Worm (Caenorhabditis elegans): ENCODE measurements around the gene tpst-2.

Gene tpst-2

DNA sequence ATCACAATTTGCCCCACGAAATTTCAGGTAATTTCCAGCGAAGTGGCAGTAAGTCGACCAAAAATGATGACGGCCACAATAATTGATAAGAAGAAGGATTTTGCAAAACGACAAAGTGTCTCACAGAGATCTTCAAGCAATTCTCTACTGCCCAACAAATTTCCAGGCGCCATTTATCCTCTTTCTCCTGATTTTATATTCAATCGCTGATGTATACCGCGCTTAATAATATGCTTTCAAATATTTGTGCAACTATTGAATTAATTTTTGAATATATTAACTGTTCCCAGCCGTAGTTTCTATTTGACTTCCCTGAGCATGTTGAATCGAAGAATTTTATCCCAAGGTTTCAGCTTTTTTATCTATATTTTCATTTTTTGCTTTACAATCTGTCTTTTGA is at the start of gene tpst-2:
Gene tpst-2 (plus strand): TSS at position 301 of the 400 bp plus-strand sequence.
- no peak for TF ChIP-seq zip-8 (tag; optimal IDR thresholded peaks at IDR 0.05)
- TF ChIP-seq elt-3 (tag; optimal IDR thresholded peaks at IDR 0.05), result no peak

DNA sequence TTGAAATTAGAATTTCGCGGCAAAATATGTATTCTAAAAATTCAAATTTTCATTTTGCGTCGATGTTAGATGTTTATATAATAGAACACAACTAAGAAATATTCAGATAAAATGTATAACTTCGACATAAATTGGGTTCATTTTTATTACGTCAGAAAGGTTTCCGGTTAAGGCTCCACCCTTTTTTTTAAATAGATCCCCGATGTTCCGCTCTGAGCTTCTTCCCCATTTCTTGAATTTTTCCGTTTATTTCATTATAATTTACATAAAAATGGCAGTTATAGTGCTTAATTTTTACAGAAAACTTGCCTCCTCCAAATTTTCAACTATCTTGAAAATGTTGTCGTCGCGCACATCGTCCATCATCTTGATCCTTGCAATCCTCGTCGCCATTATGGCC is 46.2 kb upstream of the tpst-2 start, which contains the start of gene flp-24:
Gene flp-24 (plus strand): TSS at position 301 of the 400 bp plus-strand sequence.
- TF ChIP-seq ztf-11 (tag; optimal IDR thresholded peaks at IDR 0.05) (no peak), sptf-1 (tag; optimal IDR thresholded peaks at IDR 0.05) (no peak), elt-1 (tag; optimal IDR thresholded peaks at IDR 0.05; ENCODE audit: borderline replicate concordance, insufficient read depth) (no peak), elt-3 (tag; optimal IDR thresholded peaks at IDR 0.05) (no peak), hlh-1 (tag; optimal IDR thresholded peaks at IDR 0.05) (no peak), mab-5 (tag; optimal IDR thresholded peaks at IDR 0.05) (no peak), lin-13 (tag; optimal IDR thresholded peaks at IDR 0.05) (no peak), nhr-28 (tag; optimal IDR thresholded peaks at IDR 0.05) (no peak), nhr-2 (tag; optimal IDR thresholded peaks at IDR 0.05) (no peak), bed-3 (GFP tag; optimal IDR thresholded peaks at IDR 0.05) (no peak), unc-39 (tag; optimal IDR thresholded peaks at IDR 0.05) (no peak), flh-1 (GFP tag; optimal IDR thresholded peaks at IDR 0.05) (no peak), M03D4.4 (tag; optimal IDR thresholded peaks at IDR 0.05) (no peak), nhr-76 (tag; optimal IDR thresholded peaks at IDR 0.05) (no peak), mep-1 (tag; optimal IDR thresholded peaks at IDR 0.05) (no peak), lin-32 (GFP tag; optimal IDR thresholded peaks at IDR 0.05) (no peak), unc-62 (GFP tag; optimal IDR thresholded peaks at IDR 0.05) (no peak)

DNA sequence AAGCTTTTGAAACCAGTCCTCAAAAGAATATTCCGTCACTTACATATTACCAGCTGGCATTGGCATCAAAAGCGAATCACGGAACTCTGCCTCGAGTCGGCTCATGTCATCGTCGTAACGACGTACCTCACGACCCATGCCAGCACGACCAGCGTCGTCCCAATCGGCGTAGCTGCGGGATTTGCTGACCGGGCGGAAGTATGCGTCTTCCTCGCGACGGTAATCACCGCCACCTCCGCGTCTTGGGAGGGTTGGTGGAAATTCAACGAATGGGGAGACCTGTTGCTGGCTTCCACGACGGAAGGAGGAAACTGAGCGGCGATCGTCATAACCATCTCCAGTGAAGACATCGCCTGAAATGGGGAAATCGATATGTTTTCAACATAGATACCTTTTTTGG is 43.0 kb upstream of the tpst-2 start:
- no peak for TF ChIP-seq elt-1 (tag; optimal IDR thresholded peaks at IDR 0.05; ENCODE audit: borderline replicate concordance, insufficient read depth)
- no peak for TF ChIP-seq ceh-39 (tag; optimal IDR thresholded peaks at IDR 0.05)
- no peak for TF ChIP-seq tbx-8 (GFP tag; optimal IDR thresholded peaks at IDR 0.05)
- no peak for TF ChIP-seq ces-1 (GFP tag; optimal IDR thresholded peaks at IDR 0.05)
- no peak for TF ChIP-seq unc-62 (GFP tag; optimal IDR thresholded peaks at IDR 0.05)
- no peak for TF ChIP-seq M03D4.4 (tag; optimal IDR thresholded peaks at IDR 0.05)
- no peak for TF ChIP-seq mls-2 (tag; optimal IDR thresholded peaks at IDR 0.05)

DNA sequence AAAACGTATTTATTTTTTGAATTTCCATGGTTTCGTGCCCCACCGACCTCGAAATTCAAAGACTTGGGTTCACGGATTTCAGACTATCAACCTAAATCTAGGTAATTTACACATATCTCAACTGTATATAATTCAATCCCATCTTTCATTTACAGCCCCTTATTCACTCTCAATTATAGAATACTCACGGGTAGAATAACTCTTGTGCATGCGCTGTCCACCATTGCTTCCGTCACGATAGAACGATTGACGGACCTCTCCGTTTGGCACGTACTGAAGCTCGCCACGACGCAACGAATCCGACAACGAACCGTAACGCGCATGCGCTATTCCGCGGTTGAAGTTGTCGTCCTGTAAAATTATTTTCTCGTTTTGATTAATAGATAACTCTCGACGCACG is 42.4 kb upstream of the tpst-2 start:
- TF ChIP-seq hlh-1 (tag; optimal IDR thresholded peaks at IDR 0.05) (no peak), nhr-12 (tag; optimal IDR thresholded peaks at IDR 0.05) (no peak), sem-2 (GFP tag; optimal IDR thresholded peaks at IDR 0.05) (no peak), mab-5 (tag; optimal IDR thresholded peaks at IDR 0.05) (no peak), ztf-11 (tag; optimal IDR thresholded peaks at IDR 0.05) (no peak), ham-2 (GFP tag; optimal IDR thresholded peaks at IDR 0.05) (no peak), unc-39 (tag; optimal IDR thresholded peaks at IDR 0.05) (no peak), nhr-2 (tag; optimal IDR thresholded peaks at IDR 0.05) (no peak), elt-1 (tag; optimal IDR thresholded peaks at IDR 0.05; ENCODE audit: borderline replicate concordance, insufficient read depth) (no peak), nhr-76 (tag; optimal IDR thresholded peaks at IDR 0.05) (no peak), unc-62 (GFP tag; optimal IDR thresholded peaks at IDR 0.05) (no peak), flh-1 (GFP tag; optimal IDR thresholded peaks at IDR 0.05) (no peak), tbx-8 (GFP tag; optimal IDR thresholded peaks at IDR 0.05) (no peak), lsy-2 (tag; optimal IDR thresholded peaks at IDR 0.05) (no peak), mls-2 (tag; optimal IDR thresholded peaks at IDR 0.05) (no peak), ces-1 (GFP tag; optimal IDR thresholded peaks at IDR 0.05) (no peak)

DNA sequence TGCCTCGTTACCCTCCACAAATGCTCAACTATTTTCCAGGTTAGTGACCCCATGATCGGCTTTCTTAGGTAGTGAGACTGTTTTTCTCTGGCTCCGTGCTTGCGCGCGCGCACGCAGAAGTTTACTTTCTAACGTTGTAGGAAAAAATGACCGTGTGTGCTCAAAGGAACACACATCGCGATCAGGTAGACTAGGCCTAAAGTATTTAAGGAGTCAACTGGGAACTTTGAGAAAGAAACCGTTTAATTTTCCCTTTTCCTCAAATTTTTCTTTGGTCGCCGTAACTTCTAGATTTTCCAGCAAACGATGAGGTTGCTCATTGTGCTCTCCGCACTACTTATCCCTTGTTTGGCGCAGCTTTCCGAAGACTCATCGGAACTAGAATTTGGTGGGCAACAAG is 30.7 kb upstream of the tpst-2 start, which contains the start of gene idpp-1:
Gene idpp-1 (plus strand): TSS at position 301 of the 400 bp plus-strand sequence.
- TF ChIP-seq lin-32 (GFP tag; optimal IDR thresholded peaks at IDR 0.05) (no peak), cnd-1 (tag; optimal IDR thresholded peaks at IDR 0.05) (no peak), ces-1 (GFP tag; optimal IDR thresholded peaks at IDR 0.05) (no peak), drap-1 (GFP tag; optimal IDR thresholded peaks at IDR 0.05) (no peak), nhr-12 (tag; optimal IDR thresholded peaks at IDR 0.05) (no peak), mab-5 (tag; optimal IDR thresholded peaks at IDR 0.05) (no peak), snpc-4 (tag; optimal IDR thresholded peaks at IDR 0.05) (no peak), lsy-2 (tag; optimal IDR thresholded peaks at IDR 0.05) (no peak)

DNA sequence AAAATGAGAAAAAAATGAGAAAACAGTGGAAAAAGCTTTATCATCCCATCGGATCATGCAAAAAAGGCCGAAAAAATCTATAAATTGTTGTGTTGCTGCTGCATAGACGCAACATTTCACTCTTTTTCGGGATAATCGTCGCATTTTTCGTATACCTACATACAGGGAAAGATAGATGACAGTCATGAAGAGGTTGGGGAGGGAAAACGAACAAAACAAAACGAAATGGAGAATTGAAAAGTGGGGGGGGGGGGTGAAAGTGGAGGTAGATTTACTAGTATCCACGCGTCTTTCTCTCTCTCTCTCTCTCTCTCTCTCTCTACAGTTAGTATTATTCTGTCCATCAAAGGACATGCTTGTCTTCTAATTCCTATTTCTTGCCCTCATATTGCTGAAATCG is 26.6 kb upstream of the tpst-2 start:
- TF ChIP-seq unc-120 (tag; optimal IDR thresholded peaks at IDR 0.05; ENCODE audit: poor library complexity, severe bottlenecking), result no peak
- peak; percentile 41 for TF ChIP-seq blmp-1 (tag; optimal IDR thresholded peaks at IDR 0.05)

Measured in whole organism, mixed stage, embryonic.